Fruit fly (Drosophila melanogaster) whole organism, prepupa: ENCODE measurements around the gene CG17929.

ENCODE experiments used
- Blimp-1 ChIP-seq: fragments of 200-800 bp; sonication (Bioruptor generic); optimal IDR thresholded peaks from 3 replicates; lab custom pipeline; 2017; ENCODE audit warnings: missing biosample characterization, missing genetic modification characterization, mild to moderate bottlenecking, moderate library complexity, missing genetic modification reagents
- Gug ChIP-seq: fragments of 200-800 bp; sonication (Bioruptor generic); IDR thresholded peaks from 2 replicates; pipeline ENCODE4 v1.3.6; 2022; ENCODE audit warnings: missing biosample characterization, missing genetic modification characterization
- Hr39 ChIP-seq: fragments of 200-800 bp; sonication (Bioruptor generic); optimal IDR thresholded peaks from 2 replicates; lab custom pipeline; 2016; ENCODE audit warnings: missing biosample characterization, missing genetic modification characterization
- Lpt ChIP-seq: fragments of 200-800 bp; sonication (Bioruptor generic); optimal IDR thresholded peaks from 3 replicates; lab custom pipeline; 2016; ENCODE audit warnings: missing biosample characterization, missing genetic modification characterization
- OdsH ChIP-seq: fragments of 200-800 bp; sonication (Bioruptor generic); optimal IDR thresholded peaks from 3 replicates; lab custom pipeline; 2016; ENCODE audit warnings: missing biosample characterization, missing genetic modification characterization
- Sox102F ChIP-seq: fragments of 200-800 bp; sonication (Bioruptor generic); optimal IDR thresholded peaks from 2 replicates; lab custom pipeline; 2016; ENCODE audit warnings: missing biosample characterization, mild to moderate bottlenecking, missing genetic modification characterization
- achi ChIP-seq: fragments of 200-800 bp; sonication (Bioruptor generic); optimal IDR thresholded peaks from 3 replicates; lab custom pipeline; 2016; ENCODE audit warnings: missing biosample characterization, missing genetic modification characterization
- cyc ChIP-seq: fragments of 200-800 bp; sonication (Bioruptor generic); optimal IDR thresholded peaks from 3 replicates; lab custom pipeline; 2016; ENCODE audit warnings: missing biosample characterization, missing genetic modification characterization
- dac ChIP-seq: fragments of 200-800 bp; sonication (Bioruptor generic); optimal IDR thresholded peaks from 2 replicates; lab custom pipeline; 2017; ENCODE audit warnings: missing biosample characterization, mild to moderate bottlenecking, missing genetic modification characterization
- fd85E ChIP-seq: fragments of 200-800 bp; sonication (Bioruptor generic); optimal IDR thresholded peaks from 3 replicates; lab custom pipeline; 2016; ENCODE audit warnings: missing biosample characterization, missing genetic modification characterization
- fkh ChIP-seq: fragments of 200-800 bp; sonication (Bioruptor generic); optimal IDR thresholded peaks from 3 replicates; lab custom pipeline; 2017; ENCODE audit warnings: missing biosample characterization, mild to moderate bottlenecking, missing genetic modification characterization, moderate library complexity
- spab ChIP-seq: fragments of 200-800 bp; sonication (Bioruptor generic); optimal IDR thresholded peaks from 2 replicates; lab custom pipeline; 2017; ENCODE audit warnings: missing biosample characterization, mild to moderate bottlenecking, missing genetic modification characterization, missing genetic modification reagents

DNA sequence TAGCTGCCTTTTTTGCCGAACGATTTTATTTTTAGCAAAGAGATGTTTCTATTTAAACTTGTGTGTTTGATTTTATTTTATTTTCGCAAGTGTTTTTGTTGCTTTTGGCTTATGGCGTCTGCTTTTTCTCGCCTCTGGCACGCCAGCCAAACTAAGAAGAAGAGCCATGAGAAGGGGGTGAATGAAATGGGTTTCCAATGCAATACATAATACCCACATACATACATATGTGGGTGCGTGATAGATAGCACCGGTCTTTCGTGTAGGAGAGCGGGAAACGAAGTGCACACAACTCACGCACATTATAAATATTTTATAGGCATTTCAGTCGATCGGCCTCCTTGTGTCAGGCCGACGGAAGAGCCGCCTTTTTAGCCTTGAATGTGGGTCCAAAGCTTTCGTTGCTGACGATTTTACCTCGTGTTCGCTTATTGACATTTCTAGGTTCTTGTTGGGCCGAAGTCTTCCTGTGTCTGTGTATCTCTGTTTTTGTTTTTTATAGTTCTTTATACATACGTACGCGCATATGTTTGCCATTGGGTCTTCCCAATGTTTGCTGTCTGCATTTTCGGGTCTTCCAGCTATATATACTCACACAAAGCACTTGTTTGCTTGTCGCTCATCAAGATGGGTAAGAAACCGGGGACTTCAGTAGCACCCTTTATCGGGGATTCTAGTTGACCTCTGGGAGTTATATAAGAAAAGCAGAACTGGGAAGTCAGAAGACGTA, 49.2 kb upstream of the CG17929 start:
- TF ChIP-seq dac (no peak), Lpt (GFP tag; lab: Kevin White, UChicago) (no peak), fd85E (GFP tag; lab: Kevin White, UChicago) (no peak), Hr39 (GFP tag; lab: Kevin White, UChicago) (no peak), Gug (GFP tag; lab: Robert Waterston, UW) (no peak), OdsH (no peak), Blimp-1 (GFP tag; lab: Kevin White, UChicago) (no peak), spab (GFP tag; lab: Kevin White, UChicago) (no peak), cyc (GFP tag; lab: Kevin White, UChicago) (no peak), fkh (GFP tag; lab: Kevin White, UChicago) (peak; percentile 92), achi (GFP tag; lab: Kevin White, UChicago) (no peak), Sox102F (GFP tag; lab: Kevin White, UChicago) (no peak)
